Worm (Caenorhabditis elegans) whole organism, late embryonic: Measurements from ENCODE around the gene elt-3.
"Not testable (repeated sequence)": the region's sequence is repeated elsewhere in the genome, so short reads cannot be mapped to it uniquely, and the experiment has no call there.

ENCODE experiments used
- C08G9.2 ChIP-seq: sonication (generic microtip); optimal IDR thresholded peaks from 2 replicates; lab custom pipeline; 2016; ENCODE audit warnings: mild to moderate bottlenecking, missing genetic modification characterization, moderate library complexity, missing compliant biosample characterization
- ceh-2 ChIP-seq: sonication (generic microtip); optimal IDR thresholded peaks from 2 replicates; lab custom pipeline; 2016; ENCODE audit warnings: missing genotype, missing genetic modification characterization, missing compliant biosample characterization
- ceh-34 ChIP-seq: sonication (generic microtip); optimal IDR thresholded peaks from 2 replicates; lab custom pipeline; 2016; ENCODE audit warnings: mild to moderate bottlenecking, missing genetic modification characterization, missing compliant biosample characterization
- ceh-9 ChIP-seq: sonication (generic microtip); optimal IDR thresholded peaks from 2 replicates; lab custom pipeline; 2016; ENCODE audit warnings: mild to moderate bottlenecking, missing genetic modification characterization, inconsistent platforms, missing compliant biosample characterization
- ets-4 ChIP-seq: sonication (generic microtip); optimal IDR thresholded peaks from 2 replicates; lab custom pipeline; 2016; ENCODE audit warnings: missing genetic modification characterization, missing compliant biosample characterization
- hlh-8 ChIP-seq: sonication (generic microtip); optimal IDR thresholded peaks from 2 replicates; lab custom pipeline; 2016; ENCODE audit warnings: missing genotype, missing genetic modification characterization, missing compliant biosample characterization
- madf-2 ChIP-seq: sonication (generic microtip); optimal IDR thresholded peaks from 2 replicates; lab custom pipeline; 2017; ENCODE audit warnings: missing genetic modification characterization, missing compliant biosample characterization
- npax-4 ChIP-seq: sonication (generic microtip); optimal IDR thresholded peaks from 2 replicates; lab custom pipeline; 2016; ENCODE audit warnings: missing genetic modification characterization, missing compliant biosample characterization
- odd-2 ChIP-seq: sonication (generic microtip); optimal IDR thresholded peaks from 2 replicates; lab custom pipeline; 2017; ENCODE audit warnings: antibody characterized with exemption, mild to moderate bottlenecking, missing genetic modification characterization, missing compliant biosample characterization
- pat-9 ChIP-seq: fragments of 200-800 bp; sonication (Bioruptor generic); optimal IDR thresholded peaks from 2 replicates; lab custom pipeline; 2018; ENCODE audit warnings: mild to moderate bottlenecking, missing genetic modification characterization, moderate library complexity, missing compliant biosample characterization
- pros-1 ChIP-seq: fragments of 150-350 bp; optimal IDR thresholded peaks from 2 replicates; lab custom pipeline; 2014; ENCODE audit warnings: missing biosample characterization, missing genetic modification reagents, missing genetic modification characterization
- rnt-1 ChIP-seq: sonication (generic microtip); optimal IDR thresholded peaks from 2 replicates; lab custom pipeline; 2016; ENCODE audit warnings: missing genetic modification characterization, missing compliant biosample characterization
- syd-9 ChIP-seq: sonication (generic microtip); optimal IDR thresholded peaks from 2 replicates; lab custom pipeline; 2016; ENCODE audit warnings: mild to moderate bottlenecking, missing genetic modification characterization, moderate library complexity, missing compliant biosample characterization
- tbx-2 ChIP-seq: sonication (generic microtip); optimal IDR thresholded peaks from 2 replicates; lab custom pipeline; 2016; ENCODE audit warnings: missing genetic modification characterization, missing compliant biosample characterization
- unc-3 ChIP-seq, 2 experiments: fragments of 200-800 bp in 1 of 2; sonication (Bioruptor generic) in 1 of 2; sonication (generic microtip) in 1 of 2; conservative IDR thresholded peaks in 1 of 2; optimal IDR thresholded peaks in 1 of 2; 2 replicates each; pipeline versions ENCODE4 v1.3.6 to Lab custom; 2016 to 2022; ENCODE audit warnings: missing compliant biosample characterization in 2 of 2, missing genetic modification characterization in 2 of 2, missing genetic modification reagents in 1 of 2
- unc-42 ChIP-seq: sonication (generic microtip); optimal IDR thresholded peaks from 2 replicates; lab custom pipeline; 2016; ENCODE audit warnings: missing genotype, missing genetic modification characterization, missing compliant biosample characterization
- unc-55 ChIP-seq: sonication (generic microtip); optimal IDR thresholded peaks from 2 replicates; lab custom pipeline; 2017; ENCODE audit warnings: missing biosample characterization, missing genetic modification reagents, missing genetic modification characterization
- unc-86 ChIP-seq: sonication (generic microtip); optimal IDR thresholded peaks from 2 replicates; lab custom pipeline; 2016; ENCODE audit warnings: missing genetic modification characterization, missing compliant biosample characterization

Gene elt-3

ce11 chrX:13980417-13980816 is 45.7 kb downstream of the elt-3 start, which contains the start of gene arrd-24:
arrd-24 (minus strand) TSS chrX:13980517.
- not testable (repeated sequence) for TF ChIP-seq tbx-2 (tag; lab: Kevin White, UChicago); unc-3 (GFP tag; conservative IDR thresholded peaks at IDR 0.05; lab: Robert Waterston, UW); unc-3 (tag; optimal IDR thresholded peaks at IDR 0.05; lab: Kevin White, UChicago); odd-2 (tag; lab: Kevin White, UChicago)

- TF ChIP-seq pros-1 (tag; lab: Kevin White, UChicago) = no peak
These were observed 51.6 kb downstream of the elt-3 start, which contains the start of gene irld-24 for ce11 chrX:13986307-13986706. irld-24 (plus strand) TSS chrX:13986607.

ce11 chrX:13990680-13991079 is 56.0 kb downstream of the elt-3 start, which contains the start of gene C31E10.11:
C31E10.11 (minus strand) TSS chrX:13990780.
- TF ChIP-seq unc-55 (GFP tag; lab: Kevin White, UChicago) (no peak), madf-2 (tag; lab: Kevin White, UChicago) (no peak), C08G9.2 (no peak), npax-4 (tag; lab: Kevin White, UChicago) (no peak), syd-9 (tag; lab: Kevin White, UChicago) (no peak), tbx-2 (tag; lab: Kevin White, UChicago) (no peak), ceh-2 (tag; lab: Kevin White, UChicago) (no peak), hlh-8 (tag; lab: Kevin White, UChicago) (no peak), unc-42 (tag; lab: Kevin White, UChicago) (no peak), ceh-9 (tag; lab: Kevin White, UChicago) (no peak), ets-4 (tag; lab: Kevin White, UChicago) (no peak), ceh-34 (tag; lab: Kevin White, UChicago) (no peak), unc-86 (no peak), pat-9 (no peak), rnt-1 (tag; lab: Kevin White, UChicago) (no peak)
